Worm (Caenorhabditis elegans) whole organism, L1 larva: Measurements from ENCODE around the gene C14E2.3.

Source experiments
- C16A3.4 ChIP-seq: fragments of 150-350 bp; optimal IDR thresholded peaks from 2 replicates; lab custom pipeline; 2014; ENCODE audit warnings: missing biosample characterization, missing genetic modification characterization
- F16B12.6 ChIP-seq: fragments of 150-350 bp; optimal IDR thresholded peaks from 2 replicates; lab custom pipeline; 2014; ENCODE audit warnings: missing biosample characterization, missing genetic modification characterization
- Y116A8C.19 ChIP-seq: sonication (generic microtip); optimal IDR thresholded peaks from 2 replicates; lab custom pipeline; 2016; ENCODE audit warnings: missing compliant biosample characterization, missing genetic modification characterization, borderline replicate concordance
- aha-1 ChIP-seq: fragments of 150-350 bp; optimal IDR thresholded peaks from 2 replicates; lab custom pipeline; 2014; ENCODE audit warnings: missing biosample characterization, missing genetic modification characterization
- alr-1 ChIP-seq: fragments of 200-800 bp; sonication (Bioruptor generic); optimal IDR thresholded peaks from 2 replicates; lab custom pipeline; 2018; ENCODE audit warnings: borderline replicate concordance, mild to moderate bottlenecking, missing genetic modification characterization, missing compliant biosample characterization
- ceh-63 ChIP-seq: fragments of 200-800 bp; sonication (Bioruptor generic); optimal IDR thresholded peaks from 2 replicates; lab custom pipeline; 2018; ENCODE audit warnings: mild to moderate bottlenecking, missing genetic modification characterization, missing compliant biosample characterization
- ceh-82 ChIP-seq, 3 experiments: fragments of 150-350 bp in 1 of 3; sonication (generic microtip) in 2 of 3; optimal IDR thresholded peaks; 2 replicates each; lab custom pipeline; 2014 to 2017; ENCODE audit warnings: missing biosample characterization in 3 of 3, missing genetic modification characterization in 3 of 3
- ceh-90 ChIP-seq: sonication (generic microtip); optimal IDR thresholded peaks from 2 replicates; lab custom pipeline; 2016; ENCODE audit warnings: missing genetic modification characterization, missing compliant biosample characterization
- ces-1 ChIP-seq: fragments of 150-350 bp; optimal IDR thresholded peaks from 2 replicates; lab custom pipeline; 2014; ENCODE audit warnings: missing biosample characterization, missing genetic modification reagents, missing genetic modification characterization
- dpl-1 ChIP-seq, 3 experiments: fragments of 150-350 bp in 2 of 3; sonication (generic microtip) in 1 of 3; optimal IDR thresholded peaks; 2 replicates each; lab custom pipeline; 2014 to 2017; ENCODE audit warnings: missing biosample characterization in 3 of 3, missing genetic modification characterization in 3 of 3, missing genetic modification reagents in 3 of 3
- egl-13 ChIP-seq: sonication (generic microtip); optimal IDR thresholded peaks from 2 replicates; lab custom pipeline; 2016; ENCODE audit warnings: missing genotype, missing genetic modification reagents, missing genetic modification characterization, missing compliant biosample characterization
- ets-5 ChIP-seq: fragments of 200-800 bp; sonication (Bioruptor generic); IDR thresholded peaks from 2 replicates; pipeline ENCODE4 v1.3.6; 2022; ENCODE audit warnings: missing genetic modification characterization, missing compliant biosample characterization
- fkh-10 ChIP-seq: sonication (generic microtip); optimal IDR thresholded peaks from 2 replicates; lab custom pipeline; 2017; ENCODE audit warnings: missing biosample characterization, missing genetic modification reagents, missing genetic modification characterization
- irx-1 ChIP-seq: sonication (generic microtip); optimal IDR thresholded peaks from 2 replicates; lab custom pipeline; 2016; ENCODE audit warnings: missing genetic modification characterization, missing compliant biosample characterization
- isw-1 ChIP-seq: fragments of 200-800 bp; sonication (Bioruptor generic); IDR thresholded peaks from 2 replicates; pipeline ENCODE4 v1.3.6; 2022; ENCODE audit warnings: missing genetic modification characterization, missing compliant biosample characterization
- jun-1 ChIP-seq: fragments of 150-350 bp; optimal IDR thresholded peaks from 2 replicates; lab custom pipeline; 2014; ENCODE audit warnings: missing biosample characterization, missing genetic modification reagents, missing genetic modification characterization
- lir-3 ChIP-seq: sonication (generic microtip); optimal IDR thresholded peaks from 2 replicates; lab custom pipeline; 2016; ENCODE audit warnings: mild to moderate bottlenecking, missing genetic modification characterization, moderate library complexity, missing compliant biosample characterization; ENCODE audit not compliant: poor library complexity
- lsy-2 ChIP-seq, 2 experiments: fragments of 150-350 bp; optimal IDR thresholded peaks; 2 replicates each; lab custom pipeline; 2014; ENCODE audit warnings: missing biosample characterization in 2 of 2, missing genetic modification characterization in 2 of 2
- mdl-1 ChIP-seq, 2 experiments: fragments of 150-350 bp; optimal IDR thresholded peaks; 2 replicates each; lab custom pipeline; 2014 to 2017; ENCODE audit warnings: missing biosample characterization in 2 of 2, missing genetic modification characterization in 2 of 2, inconsistent platforms in 1 of 2
- mef-2 ChIP-seq: fragments of 150-350 bp; optimal IDR thresholded peaks from 2 replicates; lab custom pipeline; 2014; ENCODE audit warnings: missing biosample characterization, missing genetic modification characterization
- nhr-11 ChIP-seq: fragments of 150-350 bp; optimal IDR thresholded peaks from 2 replicates; lab custom pipeline; 2014; ENCODE audit warnings: missing biosample characterization, missing genetic modification characterization
- nhr-20 ChIP-seq: sonication (generic microtip); optimal IDR thresholded peaks from 2 replicates; lab custom pipeline; 2016; ENCODE audit warnings: mild to moderate bottlenecking, missing genetic modification characterization, missing compliant biosample characterization
- nhr-237 ChIP-seq: fragments of 150-350 bp; optimal IDR thresholded peaks from 2 replicates; lab custom pipeline; 2014; ENCODE audit warnings: missing biosample characterization, missing genetic modification characterization
- nhr-28 ChIP-seq: fragments of 150-350 bp; optimal IDR thresholded peaks from 2 replicates; lab custom pipeline; 2014; ENCODE audit warnings: missing biosample characterization, missing genetic modification characterization
- nhr-77 ChIP-seq: fragments of 150-350 bp; optimal IDR thresholded peaks from 2 replicates; lab custom pipeline; 2014; ENCODE audit warnings: missing biosample characterization, missing genetic modification characterization
- nhr-85 ChIP-seq: sonication (generic microtip); peaks from one replicate; lab custom pipeline; 2016; ENCODE audit warnings: missing genetic modification characterization, inconsistent platforms, missing compliant biosample characterization
- nhr-90 ChIP-seq: sonication (generic microtip); optimal IDR thresholded peaks from 2 replicates; lab custom pipeline; 2016; ENCODE audit warnings: mild to moderate bottlenecking, missing genetic modification characterization, missing compliant biosample characterization; ENCODE audit not compliant: poor library complexity
- pag-3 ChIP-seq: sonication (generic microtip); optimal IDR thresholded peaks from 2 replicates; lab custom pipeline; 2017; ENCODE audit warnings: missing genetic modification characterization, mild to moderate bottlenecking, missing compliant biosample characterization, antibody characterized with exemption, borderline replicate concordance; ENCODE audit not compliant: insufficient read depth
- pax-3 ChIP-seq: fragments of 200-800 bp; sonication (Bioruptor generic); optimal IDR thresholded peaks from 2 replicates; lab custom pipeline; 2018; ENCODE audit warnings: mild to moderate bottlenecking, missing genetic modification characterization, moderate library complexity, missing compliant biosample characterization
- rnt-1 ChIP-seq: sonication (generic microtip); optimal IDR thresholded peaks from 2 replicates; lab custom pipeline; 2016; ENCODE audit warnings: mild to moderate bottlenecking, missing genetic modification characterization, moderate library complexity, missing compliant biosample characterization
- snpc-4 ChIP-seq: fragments of 150-350 bp; optimal IDR thresholded peaks from 2 replicates; lab custom pipeline; 2014; ENCODE audit warnings: missing biosample characterization, missing genetic modification characterization
- snu-23 ChIP-seq: sonication (generic microtip); optimal IDR thresholded peaks from 2 replicates; lab custom pipeline; 2016; ENCODE audit warnings: missing genetic modification characterization, missing compliant biosample characterization
- sox-4 ChIP-seq: sonication (generic microtip); optimal IDR thresholded peaks from 2 replicates; lab custom pipeline; 2016; ENCODE audit warnings: missing genetic modification characterization, missing compliant biosample characterization
- sptf-1 ChIP-seq: fragments of 150-350 bp; optimal IDR thresholded peaks from 2 replicates; lab custom pipeline; 2014; ENCODE audit warnings: missing biosample characterization, missing genetic modification characterization
- tbx-2 ChIP-seq: sonication (generic microtip); optimal IDR thresholded peaks from 2 replicates; lab custom pipeline; 2016; ENCODE audit warnings: missing genetic modification characterization, missing compliant biosample characterization
- tlp-1 ChIP-seq: fragments of 150-350 bp; optimal IDR thresholded peaks from 2 replicates; lab custom pipeline; 2014; ENCODE audit warnings: missing biosample characterization, missing genetic modification characterization
- unc-62 ChIP-seq: fragments of 150-350 bp; optimal IDR thresholded peaks from 2 replicates; lab custom pipeline; 2014; ENCODE audit warnings: missing biosample characterization, missing genetic modification reagents, missing genetic modification characterization
- unc-86 ChIP-seq: sonication (generic microtip); optimal IDR thresholded peaks from 2 replicates; lab custom pipeline; 2016; ENCODE audit warnings: missing genetic modification characterization, missing compliant biosample characterization
- unc-98 ChIP-seq: fragments of 200-800 bp; sonication (Bioruptor generic); IDR thresholded peaks from 2 replicates; pipeline ENCODE4 v1.3.6; 2022; ENCODE audit warnings: missing genetic modification characterization, missing compliant biosample characterization
- vab-15 ChIP-seq: sonication (generic microtip); optimal IDR thresholded peaks from 2 replicates; lab custom pipeline; 2017; ENCODE audit warnings: missing genotype, mild to moderate bottlenecking, missing genetic modification characterization, missing compliant biosample characterization
- xbp-1 ChIP-seq: sonication (generic microtip); optimal IDR thresholded peaks from 2 replicates; lab custom pipeline; 2016; ENCODE audit warnings: missing genetic modification characterization, missing compliant biosample characterization
- zag-1 ChIP-seq: fragments of 150-350 bp; optimal IDR thresholded peaks from 2 replicates; lab custom pipeline; 2014; ENCODE audit warnings: missing biosample characterization, missing genetic modification characterization
- zip-4 ChIP-seq: fragments of 200-800 bp; sonication (Bioruptor generic); optimal IDR thresholded peaks from 2 replicates; lab custom pipeline; 2018; ENCODE audit warnings: mild to moderate bottlenecking, missing genetic modification characterization, moderate library complexity, missing compliant biosample characterization
- ztf-11 ChIP-seq, 2 experiments: sonication (generic microtip); optimal IDR thresholded peaks; 2 replicates each; lab custom pipeline; 2016 to 2017; ENCODE audit warnings: missing genetic modification characterization in 2 of 2, missing biosample characterization in 1 of 2, missing compliant biosample characterization in 1 of 2
- ztf-4 ChIP-seq: fragments of 150-350 bp; optimal IDR thresholded peaks from 2 replicates; lab custom pipeline; 2014; ENCODE audit warnings: missing biosample characterization, missing genetic modification characterization

C14E2.3 gene

DNA sequence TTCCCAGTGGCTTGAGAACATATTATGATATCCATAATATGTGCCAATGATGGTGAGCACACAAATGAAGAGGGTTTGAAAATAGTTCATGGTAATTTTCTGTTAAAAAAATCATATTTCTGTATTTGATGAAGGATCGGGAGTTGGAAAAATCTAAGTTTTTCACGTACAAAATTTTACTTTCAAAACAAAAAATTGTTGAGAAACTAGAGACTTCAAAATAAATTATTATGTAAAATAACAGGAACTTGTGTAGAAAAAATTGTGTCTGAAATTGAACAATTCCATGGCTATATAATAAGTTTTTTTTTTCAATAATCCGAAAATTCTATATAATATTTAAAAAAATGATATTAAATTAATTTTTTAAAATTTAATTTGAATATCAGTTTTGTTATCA, 9.9 kb upstream of the C14E2.3 start, which contains the start of gene C14E2.4:
Gene C14E2.4, minus strand, starts transcription at position 101 of the 400 bp plus-strand sequence.
- TF ChIP-seq Y116A8C.19 (tag; lab: Kevin White, UChicago): no peak
- TF ChIP-seq unc-62 (GFP tag; lab: Kevin White, UChicago): no peak
- no peak for TF ChIP-seq C16A3.4
- no peak for TF ChIP-seq sox-4
- no peak for TF ChIP-seq ceh-82 (tag; optimal IDR thresholded peaks at IDR 0.05; lab: Kevin White, UChicago)
- no peak for TF ChIP-seq mef-2 (tag; lab: Kevin White, UChicago)
- TF ChIP-seq ceh-63 (GFP tag; lab: Kevin White, UChicago): no peak
- no peak for TF ChIP-seq snu-23 (GFP tag; lab: Kevin White, UChicago)
- no peak for TF ChIP-seq nhr-85 (tag; lab: Kevin White, UChicago)
- no peak for TF ChIP-seq rnt-1 (tag; lab: Kevin White, UChicago)
- no peak for TF ChIP-seq zag-1 (tag; lab: Kevin White, UChicago)
- no peak for TF ChIP-seq ceh-90
- TF ChIP-seq pag-3: no peak
- TF ChIP-seq nhr-20: no peak
- TF ChIP-seq nhr-90 (tag; lab: Kevin White, UChicago): no peak
- TF ChIP-seq dpl-1 (GFP tag; optimal IDR thresholded peaks at IDR 0.05; lab: Kevin White, UChicago): no peak
- TF ChIP-seq ztf-4 (tag; lab: Kevin White, UChicago): no peak
- no peak for TF ChIP-seq irx-1
- no peak for TF ChIP-seq fkh-10
- no peak for TF ChIP-seq ets-5 (GFP tag; lab: Robert Waterston, UW)

DNA sequence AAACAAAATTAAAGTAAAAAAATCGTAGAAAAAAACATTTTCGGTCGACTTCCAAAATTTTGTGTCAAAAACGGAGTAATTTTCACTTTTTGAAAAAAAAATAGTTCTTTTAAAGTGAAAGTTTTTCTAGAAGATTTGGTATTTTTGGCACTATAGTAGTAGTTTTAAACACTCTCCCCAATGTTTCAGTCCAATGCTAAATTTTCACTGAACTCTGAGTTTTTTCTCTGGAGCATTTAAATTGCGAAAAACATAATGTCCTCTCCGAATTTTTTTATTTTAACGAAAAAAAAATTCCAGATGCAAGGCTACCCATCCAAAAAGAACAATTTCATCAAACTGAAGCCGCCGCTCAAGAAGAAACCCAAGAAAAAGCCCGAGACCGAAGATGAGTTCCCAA, 4.8 kb upstream of the C14E2.3 start, which contains the start of gene C14E2.7:
Gene C14E2.7, plus strand, starts transcription at position 301 of the 400 bp plus-strand sequence.
- TF ChIP-seq zip-4 (GFP tag; lab: Kevin White, UChicago) (no peak), sox-4 (no peak), ztf-4 (tag; lab: Kevin White, UChicago) (no peak), lsy-2 (tag; optimal IDR thresholded peaks at IDR 0.05; lab: Kevin White, UChicago) (no peak), ceh-82 (tag; optimal IDR thresholded peaks at IDR 0.05; lab: Kevin White, UChicago) (no peak), xbp-1 (tag; lab: Kevin White, UChicago) (no peak), sptf-1 (no peak), nhr-77 (tag; lab: Kevin White, UChicago) (no peak), alr-1 (no peak), nhr-11 (tag; lab: Kevin White, UChicago) (no peak), nhr-28 (tag; lab: Kevin White, UChicago) (no peak), ztf-11 (tag; optimal IDR thresholded peaks at IDR 0.05; lab: Kevin White, UChicago) (no peak), egl-13 (no peak), irx-1 (no peak), aha-1 (tag; lab: Kevin White, UChicago) (no peak)

DNA sequence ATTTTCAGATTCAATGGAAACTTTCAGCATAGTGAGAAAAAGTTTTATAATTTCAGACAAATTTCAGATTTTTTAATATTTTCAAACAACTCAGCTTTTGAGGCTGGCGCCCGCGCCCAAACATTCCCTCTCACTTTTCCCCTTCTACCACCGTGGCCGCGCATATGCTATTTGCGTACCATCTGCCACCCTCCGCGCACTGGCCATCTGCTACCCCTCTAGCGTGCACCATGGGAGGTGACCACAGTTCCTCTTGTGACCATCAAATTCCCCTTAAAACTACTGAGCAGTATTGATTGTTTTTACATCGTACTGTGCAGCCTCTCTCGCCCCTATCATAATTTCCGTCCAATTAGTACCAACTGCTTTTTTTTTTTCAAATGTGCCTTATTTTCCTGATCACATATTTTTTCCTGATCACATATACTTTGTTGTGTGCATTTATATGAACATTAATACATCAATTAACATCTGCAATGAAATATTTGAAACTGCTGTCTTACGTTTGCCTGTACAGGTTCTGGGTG, 10.3 kb downstream of the C14E2.3 start, which contains the start of gene C14E2.11:
Gene C14E2.11, plus strand, starts transcription at position 477 of the 527 bp plus-strand sequence.
- TF ChIP-seq unc-86 (tag; lab: Kevin White, UChicago): no peak
- no peak for TF ChIP-seq nhr-90 (tag; lab: Kevin White, UChicago)
- TF ChIP-seq lir-3 (tag; lab: Kevin White, UChicago): no peak
- TF ChIP-seq egl-13: no peak
- TF ChIP-seq jun-1 (tag; lab: Kevin White, UChicago): no peak
- no peak for TF ChIP-seq isw-1
- TF ChIP-seq dpl-1 (GFP tag; optimal IDR thresholded peaks at IDR 0.05; lab: Kevin White, UChicago): no peak
- TF ChIP-seq nhr-237 (tag; lab: Kevin White, UChicago): no peak
- no peak for TF ChIP-seq unc-98 (GFP tag; lab: Robert Waterston, UW)
- no peak for TF ChIP-seq pax-3
- TF ChIP-seq Y116A8C.19 (tag; lab: Kevin White, UChicago): no peak
- no peak for TF ChIP-seq mdl-1 (tag; optimal IDR thresholded peaks at IDR 0.05; lab: Kevin White, UChicago)
- TF ChIP-seq snpc-4 (tag; lab: Kevin White, UChicago): no peak
- no peak for TF ChIP-seq nhr-28 (tag; lab: Kevin White, UChicago)
- no peak for TF ChIP-seq tbx-2 (tag; lab: Kevin White, UChicago)
- TF ChIP-seq F16B12.6 (tag; lab: Kevin White, UChicago): no peak
- TF ChIP-seq vab-15 (tag; lab: Kevin White, UChicago): no peak
- TF ChIP-seq tlp-1 (tag; lab: Kevin White, UChicago): no peak
- no peak for TF ChIP-seq ces-1 (GFP tag; lab: Kevin White, UChicago)
- TF ChIP-seq ceh-82 (tag; optimal IDR thresholded peaks at IDR 0.05; lab: Kevin White, UChicago): no peak
